Worm (Caenorhabditis elegans): ENCODE results near the gene prp-6.

prp-6 gene

DNA sequence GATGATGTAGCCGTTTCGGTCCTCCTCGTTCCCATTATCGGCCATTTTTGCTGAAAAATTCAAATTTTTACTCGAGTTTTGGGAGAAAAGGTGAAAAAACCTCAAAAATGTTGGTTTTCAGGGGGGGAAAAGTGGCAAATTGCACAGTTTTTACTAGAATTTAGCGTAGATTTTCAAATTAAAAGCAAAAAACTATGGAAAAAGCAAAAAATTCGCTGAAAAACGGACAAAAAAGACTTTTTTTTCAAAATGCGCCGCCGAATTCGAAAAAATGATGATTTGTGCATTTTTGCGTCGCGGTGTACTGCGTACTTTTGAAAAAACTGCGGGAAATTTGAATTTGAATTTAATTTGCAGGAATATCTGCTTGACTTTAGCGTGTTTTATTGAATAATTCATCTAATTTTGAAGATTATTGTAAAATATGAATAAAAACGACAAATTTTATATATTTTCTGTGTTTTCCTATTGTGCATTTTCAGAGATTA lies 63.9 kb downstream of the prp-6 start, which contains the start of gene Y59A8B.12:
Y59A8B.12 (minus strand) TSS at position 51 of the 488 bp plus-strand sequence.
- TF ChIP-seq med-1 (GFP tag; optimal IDR thresholded peaks at IDR 0.05; ENCODE audit: insufficient read depth) (no peak), ref-1 (GFP tag; conservative IDR thresholded peaks at IDR 0.05) (no peak), T22C8.4 (GFP tag; IDR thresholded peaks at IDR 0.05) (no peak), klf-2 (GFP tag; conservative IDR thresholded peaks at IDR 0.05) (no peak), ztf-23 (GFP tag; IDR thresholded peaks at IDR 0.05) (no peak), ztf-29 (GFP tag; IDR thresholded peaks at IDR 0.05) (no peak), flt-1 (GFP tag; IDR thresholded peaks at IDR 0.05) (no peak), tab-1 (GFP tag; IDR thresholded peaks at IDR 0.05) (no peak), cog-1 (tag; optimal IDR thresholded peaks at IDR 0.05) (no peak)

DNA sequence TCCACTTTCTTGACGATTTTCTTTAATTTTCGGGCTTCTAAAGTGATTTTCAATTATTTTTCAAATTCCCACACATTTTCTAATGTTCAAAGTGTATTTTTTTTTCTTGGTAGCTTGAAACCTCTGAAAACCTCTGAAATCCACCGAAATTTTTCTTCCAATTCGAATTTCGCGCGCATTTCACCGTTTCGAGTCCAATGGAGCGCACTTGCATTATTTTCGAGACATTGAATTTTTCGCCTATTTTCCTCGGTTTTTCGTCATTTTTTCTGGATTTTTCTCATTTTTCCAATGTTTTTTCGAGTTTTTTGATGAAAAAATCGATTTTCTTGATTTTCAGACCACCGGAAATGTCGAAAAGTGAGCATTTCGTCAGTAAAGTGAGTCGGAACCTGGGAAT lies 64.5 kb downstream of the prp-6 start, which contains the start of gene slr-2:
slr-2 (plus strand) TSS at position 341 of the 400 bp plus-strand sequence.
- no peak for TF ChIP-seq ref-1 (GFP tag; conservative IDR thresholded peaks at IDR 0.05)
- no peak for TF ChIP-seq tab-1 (GFP tag; IDR thresholded peaks at IDR 0.05)
- no peak for TF ChIP-seq cog-1 (tag; optimal IDR thresholded peaks at IDR 0.05)
- TF ChIP-seq T22C8.4 (GFP tag; IDR thresholded peaks at IDR 0.05): no peak
- no peak for TF ChIP-seq ztf-23 (GFP tag; IDR thresholded peaks at IDR 0.05)
- TF ChIP-seq flt-1 (GFP tag; IDR thresholded peaks at IDR 0.05): no peak
- TF ChIP-seq ztf-29 (GFP tag; IDR thresholded peaks at IDR 0.05): no peak

DNA sequence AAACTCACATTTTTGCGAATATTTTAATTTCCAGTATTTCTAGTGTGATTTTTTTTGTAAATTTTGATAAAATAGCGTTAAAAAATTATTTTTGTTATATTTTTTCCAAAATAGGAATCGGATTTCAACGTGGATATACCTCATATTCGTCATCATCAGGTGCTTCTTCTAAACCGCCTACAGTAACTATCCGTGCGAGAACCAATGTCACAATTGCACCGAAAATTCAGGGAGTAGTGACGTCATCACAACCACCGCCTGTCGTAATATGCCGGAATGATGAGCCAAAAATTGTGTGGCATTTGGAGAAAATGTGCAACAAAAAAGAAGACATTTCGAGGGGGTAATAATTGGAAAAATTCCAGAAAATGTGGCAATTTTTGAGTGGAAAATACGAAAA lies 68.9 kb downstream of the prp-6 start:
- TF ChIP-seq med-1 (GFP tag; optimal IDR thresholded peaks at IDR 0.05; ENCODE audit: insufficient read depth): no peak
- TF ChIP-seq ztf-23 (GFP tag; IDR thresholded peaks at IDR 0.05): no peak
- TF ChIP-seq flt-1 (GFP tag; IDR thresholded peaks at IDR 0.05): no peak
- no peak for TF ChIP-seq klf-2 (GFP tag; conservative IDR thresholded peaks at IDR 0.05)
- no peak for TF ChIP-seq tab-1 (GFP tag; IDR thresholded peaks at IDR 0.05)
- TF ChIP-seq cog-1 (tag; optimal IDR thresholded peaks at IDR 0.05): no peak
- no peak for TF ChIP-seq T22C8.4 (GFP tag; IDR thresholded peaks at IDR 0.05)
- TF ChIP-seq ztf-29 (GFP tag; IDR thresholded peaks at IDR 0.05): no peak
- TF ChIP-seq ref-1 (GFP tag; conservative IDR thresholded peaks at IDR 0.05): no peak
